Fruit fly (Drosophila melanogaster): ENCODE measurements around the gene CG14301.

CG14301 gene

dm6 chr3R:18658945-18659642 is 17.8 kb upstream of the CG14301 start, which contains the start of the genes CG31224 and CstF64 (continued):
- peak; percentile 87 for TF ChIP-seq dsf (GFP tag; optimal IDR thresholded peaks at IDR 0.05; ENCODE audit: borderline replicate concordance)
- TF ChIP-seq woc (GFP tag; optimal IDR thresholded peaks at IDR 0.05): peak; percentile 90
- TF ChIP-seq dl (GFP tag; optimal IDR thresholded peaks at IDR 0.05; ENCODE audit: insufficient read depth in 1 of 2, partially characterized antibody in 2 of 2): no peak
- no peak for TF ChIP-seq lola (GFP tag; optimal IDR thresholded peaks at IDR 0.05)
- TF ChIP-seq ey (GFP tag; optimal IDR thresholded peaks at IDR 0.05): peak; percentile 85
- peak; percentile 97 for TF ChIP-seq Myc (optimal IDR thresholded peaks at IDR 0.05)
- TF ChIP-seq jim (GFP tag; optimal IDR thresholded peaks at IDR 0.05): no peak

- TF ChIP-seq fru (GFP tag; optimal IDR thresholded peaks at IDR 0.05): no peak
- TF ChIP-seq Dif (GFP tag; optimal IDR thresholded peaks at IDR 0.05; ENCODE audit: partially characterized antibody): peak; percentile 51
- peak in 1 of 2 experiments; percentile 28 for TF ChIP-seq dl (GFP tag; optimal IDR thresholded peaks at IDR 0.05; ENCODE audit: insufficient read depth in 1 of 2, partially characterized antibody in 2 of 2)
- no peak for TF ChIP-seq Mio (GFP tag; optimal IDR thresholded peaks at IDR 0.05)
- peak; percentile 96 for TF ChIP-seq Vsx2 (GFP tag; optimal IDR thresholded peaks at IDR 0.05; ENCODE audit: partially characterized antibody)
- no peak for TF ChIP-seq Abd-B (GFP tag; optimal IDR thresholded peaks at IDR 0.05)
Measured at dm6 chr3R:18658380-18658944, 17.2 kb upstream of the CG14301 start.

- no peak for TF ChIP-seq sv (GFP tag; optimal IDR thresholded peaks at IDR 0.05)
- no peak for TF ChIP-seq psq (GFP tag; optimal IDR thresholded peaks at IDR 0.05)
- no peak for TF ChIP-seq N (GFP tag; optimal IDR thresholded peaks at IDR 0.05)
- no peak for TF ChIP-seq CrebA (GFP tag; optimal IDR thresholded peaks at IDR 0.05; ENCODE audit: borderline replicate concordance)
- TF ChIP-seq fru (GFP tag; optimal IDR thresholded peaks at IDR 0.05): no peak
- no peak for TF ChIP-seq br (GFP tag; optimal IDR thresholded peaks at IDR 0.05)
- no peak for TF ChIP-seq foxo (GFP tag; optimal IDR thresholded peaks at IDR 0.05)
- TF ChIP-seq woc (GFP tag; optimal IDR thresholded peaks at IDR 0.05): no peak
- TF ChIP-seq Hnf4 (GFP tag; optimal IDR thresholded peaks at IDR 0.05): no peak
- TF ChIP-seq Rel (GFP tag; optimal IDR thresholded peaks at IDR 0.05): no peak
- TF ChIP-seq Rel (tag; optimal IDR thresholded peaks at IDR 0.05): no peak
- no peak for TF ChIP-seq OdsH (GFP tag; optimal IDR thresholded peaks at IDR 0.05)
- TF ChIP-seq rgr (GFP tag; optimal IDR thresholded peaks at IDR 0.05): no peak
- no peak for TF ChIP-seq Abd-B (GFP tag; optimal IDR thresholded peaks at IDR 0.05)
- TF ChIP-seq Mio (GFP tag; optimal IDR thresholded peaks at IDR 0.05): no peak
- no peak for TF ChIP-seq usp (GFP tag; optimal IDR thresholded peaks at IDR 0.05)
Measured at dm6 chr3R:18643646-18644045, 2.4 kb upstream of the CG14301 start.

- TF ChIP-seq HLH106 (tag; optimal IDR thresholded peaks at IDR 0.05): peak; percentile 1
- TF ChIP-seq br (GFP tag; optimal IDR thresholded peaks at IDR 0.05): no peak
Measured at dm6 chr3R:18639662-18640061, 1.6 kb downstream of the CG14301 start.

- no peak for TF ChIP-seq ey (GFP tag; optimal IDR thresholded peaks at IDR 0.05)
- peak; percentile 12 for TF ChIP-seq h (GFP tag; optimal IDR thresholded peaks at IDR 0.05)
- no peak for TF ChIP-seq N (GFP tag; optimal IDR thresholded peaks at IDR 0.05)
- TF ChIP-seq Rel (GFP tag; optimal IDR thresholded peaks at IDR 0.05): no peak
- no peak for TF ChIP-seq Rel (tag; optimal IDR thresholded peaks at IDR 0.05)
Measured at dm6 chr3R:18633099-18633498, 8.2 kb downstream of the CG14301 start.

- TF ChIP-seq Vsx2 (GFP tag; optimal IDR thresholded peaks at IDR 0.05; ENCODE audit: partially characterized antibody): peak; percentile 48
- no peak for TF ChIP-seq foxo (GFP tag; optimal IDR thresholded peaks at IDR 0.05)
- TF ChIP-seq CrebA (GFP tag; optimal IDR thresholded peaks at IDR 0.05; ENCODE audit: borderline replicate concordance): peak; percentile 18
- no peak for TF ChIP-seq OdsH (GFP tag; optimal IDR thresholded peaks at IDR 0.05)
- peak; percentile 4 for TF ChIP-seq HLH106 (tag; optimal IDR thresholded peaks at IDR 0.05)
- TF ChIP-seq Myc (optimal IDR thresholded peaks at IDR 0.05): peak; percentile 93
- no peak for TF ChIP-seq dmrt93B (GFP tag; optimal IDR thresholded peaks at IDR 0.05)
- no peak for TF ChIP-seq Dfd (GFP tag; optimal IDR thresholded peaks at IDR 0.05)
Measured at dm6 chr3R:18628311-18628811, 12.9 kb downstream of the CG14301 start.

Measured in whole organism, wandering third instar larva.